Worm (Caenorhabditis elegans) whole organism, L4/young adult: ENCODE measurements around the gene Y47D3A.14.

Source experiments
- W03F9.2 ChIP-seq: fragments of 150-350 bp; optimal IDR thresholded peaks from 2 replicates; lab custom pipeline; 2014; ENCODE audit warnings: missing biosample characterization, missing genetic modification characterization
- dao-5 ChIP-seq: sonication (generic microtip); optimal IDR thresholded peaks from 2 replicates; lab custom pipeline; 2016; ENCODE audit warnings: missing genotype, missing genetic modification characterization, moderate library complexity, missing compliant biosample characterization
- him-1 ChIP-seq: sonication (generic microtip); optimal IDR thresholded peaks from 2 replicates; lab custom pipeline; 2016; ENCODE audit warnings: missing genotype, missing genetic modification reagents, missing genetic modification characterization, missing compliant biosample characterization

ce11 chrIII:11195140-11195539, 41.5 kb downstream of the Y47D3A.14 start, which contains the start of gene tra-1:
- TF ChIP-seq W03F9.2 (tag; lab: Kevin White, UChicago) (no peak), him-1 (no peak), dao-5 (tag; lab: Kevin White, UChicago) (no peak)
